Fruit fly (Drosophila melanogaster) whole organism, embryonic: ENCODE measurements around the gene Trf4.
A peak's percentile ranks its signal among the peaks of the same experiment; 100 is the strongest.

Experiments used
- CG10321 ChIP-seq: fragments of 200-800 bp; sonication (Bioruptor generic); IDR thresholded peaks from 2 replicates; pipeline ENCODE4 v1.3.6; 2022; ENCODE audit warnings: missing biosample characterization, missing genetic modification characterization
- CG10654 ChIP-seq: fragments of 200-800 bp; sonication (Bioruptor generic); optimal IDR thresholded peaks from 2 replicates; lab custom pipeline; 2016; ENCODE audit warnings: missing biosample characterization, missing genetic modification characterization
- CG11696 ChIP-seq: fragments of 200-800 bp; sonication (Bioruptor generic); IDR thresholded peaks from 2 replicates; pipeline ENCODE4 v1.3.6; 2022; ENCODE audit warnings: missing biosample characterization, missing genetic modification characterization
- CG1233 ChIP-seq: fragments of 200-800 bp; sonication (Bioruptor generic); optimal IDR thresholded peaks from 4 replicates; lab custom pipeline; 2018; ENCODE audit warnings: missing biosample characterization, mild to moderate bottlenecking, missing genetic modification characterization
- CG12942 ChIP-seq: fragments of 200-800 bp; sonication (Bioruptor generic); optimal IDR thresholded peaks from 3 replicates; lab custom pipeline; 2016; ENCODE audit warnings: missing biosample characterization, missing genetic modification characterization
- CG13296 ChIP-seq: fragments of 200-800 bp; sonication (Bioruptor generic); optimal IDR thresholded peaks from 3 replicates; lab custom pipeline; 2018; ENCODE audit warnings: missing biosample characterization, mild to moderate bottlenecking, missing genetic modification characterization
- CG14050 ChIP-seq: fragments of 200-800 bp; sonication (Bioruptor generic); IDR thresholded peaks from 3 replicates; pipeline ENCODE4 v1.3.6; 2022; ENCODE audit warnings: missing biosample characterization, missing genetic modification characterization
- CG14860 ChIP-seq: fragments of 200-800 bp; sonication (Bioruptor generic); IDR thresholded peaks from 3 replicates; pipeline ENCODE4 v1.3.6; 2022; ENCODE audit warnings: missing biosample characterization, missing genetic modification characterization; ENCODE audit not compliant: partially characterized antibody
- CG15479 ChIP-seq: fragments of 200-800 bp; sonication (Bioruptor generic); optimal IDR thresholded peaks from 3 replicates; lab custom pipeline; 2019; ENCODE audit warnings: missing biosample characterization, mild to moderate bottlenecking, missing genetic modification characterization, moderate library complexity
- CG17359 ChIP-seq: fragments of 200-800 bp; sonication (Bioruptor generic); optimal IDR thresholded peaks from 3 replicates; lab custom pipeline; 2018; ENCODE audit warnings: missing biosample characterization, mild to moderate bottlenecking, missing genetic modification characterization, moderate library complexity
- CG17385 ChIP-seq: fragments of 200-800 bp; sonication (Bioruptor generic); optimal IDR thresholded peaks from 3 replicates; lab custom pipeline; 2018; ENCODE audit warnings: missing biosample characterization, mild to moderate bottlenecking, missing genetic modification characterization
- CG17568 ChIP-seq: fragments of 200-800 bp; sonication (Bioruptor generic); optimal IDR thresholded peaks from 2 replicates; lab custom pipeline; 2018; ENCODE audit warnings: missing biosample characterization, mild to moderate bottlenecking, missing genetic modification characterization, moderate library complexity
- CG2199 ChIP-seq: fragments of 200-800 bp; sonication (Bioruptor generic); IDR thresholded peaks from 3 replicates; pipeline ENCODE4 v1.3.6; 2022; ENCODE audit warnings: missing biosample characterization, missing genetic modification characterization
- CG33557 ChIP-seq: fragments of 200-800 bp; sonication (Bioruptor generic); optimal IDR thresholded peaks from 2 replicates; lab custom pipeline; 2019; ENCODE audit warnings: missing biosample characterization, mild to moderate bottlenecking, missing genetic modification characterization, moderate library complexity
- CG5953 ChIP-seq: fragments of 200-800 bp; sonication (Bioruptor generic); IDR thresholded peaks from 2 replicates; pipeline ENCODE4 v1.3.6; 2022; ENCODE audit warnings: missing biosample characterization, missing genetic modification characterization
- CG6683 ChIP-seq: fragments of 200-800 bp; sonication (Bioruptor generic); optimal IDR thresholded peaks from 2 replicates; lab custom pipeline; 2017; ENCODE audit warnings: missing biosample characterization, mild to moderate bottlenecking, missing genetic modification characterization, missing genetic modification reagents
- CG7556 ChIP-seq: fragments of 200-800 bp; sonication (Bioruptor generic); optimal IDR thresholded peaks from 2 replicates; lab custom pipeline; 2017; ENCODE audit warnings: missing biosample characterization, mild to moderate bottlenecking, missing genetic modification characterization
- CG8359 ChIP-seq: fragments of 200-800 bp; sonication (Bioruptor generic); optimal IDR thresholded peaks from 2 replicates; lab custom pipeline; 2017; ENCODE audit warnings: missing biosample characterization, mild to moderate bottlenecking, missing genetic modification characterization, borderline replicate concordance
- CG9437 ChIP-seq: fragments of 200-800 bp; sonication (Bioruptor generic); optimal IDR thresholded peaks from 2 replicates; lab custom pipeline; 2018; ENCODE audit warnings: missing biosample characterization, mild to moderate bottlenecking, missing genetic modification characterization
- CG9876 ChIP-seq: fragments of 200-800 bp; sonication (Bioruptor generic); optimal IDR thresholded peaks from 2 replicates; lab custom pipeline; 2016; ENCODE audit warnings: missing biosample characterization, missing genetic modification characterization
- D19A ChIP-seq: fragments of 200-800 bp; optimal IDR thresholded peaks from 3 replicates; lab custom pipeline; 2019; ENCODE audit warnings: missing biosample characterization, mild to moderate bottlenecking, missing genetic modification characterization, moderate library complexity
- H2.0 ChIP-seq: fragments of 200-800 bp; sonication (Bioruptor generic); IDR thresholded peaks from 2 replicates; pipeline ENCODE4 v1.3.6; 2022; ENCODE audit warnings: missing biosample characterization, missing genetic modification characterization
- HmgZ ChIP-seq: fragments of 200-800 bp; sonication (Bioruptor generic); optimal IDR thresholded peaks from 2 replicates; lab custom pipeline; 2018; ENCODE audit warnings: missing biosample characterization, mild to moderate bottlenecking, missing genetic modification characterization
- Hmr ChIP-seq: fragments of 200-800 bp; sonication (Bioruptor generic); optimal IDR thresholded peaks from 3 replicates; lab custom pipeline; 2017; ENCODE audit warnings: mild to moderate bottlenecking, missing biosample characterization, missing genetic modification reagents, missing genetic modification characterization
- Hmx ChIP-seq: fragments of 200-800 bp; sonication (Bioruptor generic); optimal IDR thresholded peaks from 2 replicates; lab custom pipeline; 2016; ENCODE audit warnings: missing biosample characterization, missing genetic modification characterization
- Hr51 ChIP-seq, 2 experiments: fragments of 200-800 bp; sonication (Bioruptor generic); optimal IDR thresholded peaks; 2 replicates in 1 of 2; 3 replicates in 1 of 2; lab custom pipeline; 2016 to 2018; ENCODE audit warnings: missing biosample characterization in 2 of 2, missing genetic modification characterization in 2 of 2, mild to moderate bottlenecking in 1 of 2, moderate library complexity in 1 of 2
- NfI ChIP-seq: fragments of 200-800 bp; sonication (Bioruptor generic); optimal IDR thresholded peaks from 3 replicates; lab custom pipeline; 2018; ENCODE audit warnings: missing biosample characterization, mild to moderate bottlenecking, missing genetic modification characterization, moderate library complexity
- Optix ChIP-seq: fragments of 200-800 bp; sonication (Bioruptor generic); IDR thresholded peaks from 3 replicates; pipeline ENCODE4 v1.3.6; 2022; ENCODE audit warnings: missing biosample characterization, missing genetic modification characterization
- Poxn ChIP-seq: fragments of 200-800 bp; sonication (Bioruptor generic); IDR thresholded peaks from 2 replicates; pipeline ENCODE4 v1.3.6; 2022; ENCODE audit warnings: missing biosample characterization, missing genetic modification characterization
- Ptx1 ChIP-seq: fragments of 200-800 bp; sonication (Bioruptor generic); IDR thresholded peaks from 2 replicates; pipeline ENCODE4 v1.3.6; 2022; ENCODE audit warnings: missing biosample characterization, missing genetic modification characterization
- Sin3A ChIP-seq: fragments of >200 bp; optimal IDR thresholded peaks from 2 replicates; lab custom pipeline; 2018
- ac ChIP-seq: fragments of 200-800 bp; sonication (Bioruptor generic); optimal IDR thresholded peaks from 3 replicates; lab custom pipeline; 2017; ENCODE audit warnings: missing biosample characterization, mild to moderate bottlenecking, missing genetic modification characterization
- ap ChIP-seq: fragments of 200-800 bp; sonication (Bioruptor generic); IDR thresholded peaks from 2 replicates; pipeline ENCODE4 v1.3.6; 2022; ENCODE audit warnings: missing biosample characterization, missing genetic modification characterization
- cato ChIP-seq: fragments of 200-800 bp; sonication (Bioruptor generic); optimal IDR thresholded peaks from 2 replicates; lab custom pipeline; 2016; ENCODE audit warnings: missing biosample characterization, missing genetic modification characterization, borderline replicate concordance
- crc ChIP-seq: fragments of 200-800 bp; sonication (Bioruptor generic); optimal IDR thresholded peaks from 2 replicates; lab custom pipeline; 2016; ENCODE audit warnings: missing biosample characterization, missing genetic modification characterization
- eyg ChIP-seq: fragments of 200-800 bp; sonication (Bioruptor generic); optimal IDR thresholded peaks from 3 replicates; lab custom pipeline; 2016; ENCODE audit warnings: missing biosample characterization, missing genetic modification characterization
- ham ChIP-seq: fragments of 200-800 bp; sonication (Bioruptor generic); IDR thresholded peaks from 2 replicates; pipeline ENCODE4 v1.3.6; 2022; ENCODE audit warnings: missing biosample characterization, missing genetic modification characterization
- nerfin-1 ChIP-seq: fragments of 200-800 bp; sonication (Bioruptor generic); optimal IDR thresholded peaks from 3 replicates; lab custom pipeline; 2019; ENCODE audit warnings: missing biosample characterization, mild to moderate bottlenecking, missing genetic modification characterization, moderate library complexity
- nerfin-2 ChIP-seq: fragments of 200-800 bp; sonication (Bioruptor generic); IDR thresholded peaks from 2 replicates; pipeline ENCODE4 v1.3.6; 2022; ENCODE audit warnings: missing biosample characterization, missing genetic modification characterization; ENCODE audit not compliant: partially characterized antibody
- pfk ChIP-seq: fragments of 200-800 bp; sonication (Bioruptor generic); optimal IDR thresholded peaks from 2 replicates; lab custom pipeline; 2018; ENCODE audit warnings: missing biosample characterization, mild to moderate bottlenecking, missing genetic modification characterization, moderate library complexity
- pho ChIP-seq: fragments of 200-800 bp; sonication (Bioruptor generic); optimal IDR thresholded peaks from 2 replicates; lab custom pipeline; 2016; ENCODE audit warnings: missing biosample characterization, missing genetic modification characterization
- sd ChIP-seq: fragments of 200-800 bp; sonication (Bioruptor generic); optimal IDR thresholded peaks from 3 replicates; lab custom pipeline; 2018; ENCODE audit warnings: missing biosample characterization, mild to moderate bottlenecking, missing genetic modification characterization, moderate library complexity
- sens ChIP-seq: fragments of 200-800 bp; sonication (Bioruptor generic); peaks from one replicate; lab custom pipeline; 2016; ENCODE audit warnings: missing biosample characterization, missing genetic modification characterization
- sima ChIP-seq: fragments of 200-800 bp; sonication (Bioruptor generic); optimal IDR thresholded peaks from 2 replicates; lab custom pipeline; 2016; ENCODE audit warnings: missing biosample characterization, missing genetic modification characterization
- tio ChIP-seq: fragments of 200-800 bp; sonication (Bioruptor generic); optimal IDR thresholded peaks from 2 replicates; lab custom pipeline; 2017; ENCODE audit warnings: missing biosample characterization, missing genetic modification characterization, inconsistent platforms
- vnd ChIP-seq: fragments of 200-800 bp; sonication (Bioruptor generic); IDR thresholded peaks from 3 replicates; pipeline ENCODE4 v1.3.6; 2022; ENCODE audit warnings: missing biosample characterization, missing genetic modification characterization; ENCODE audit not compliant: partially characterized antibody

The Trf4 gene

DNA sequence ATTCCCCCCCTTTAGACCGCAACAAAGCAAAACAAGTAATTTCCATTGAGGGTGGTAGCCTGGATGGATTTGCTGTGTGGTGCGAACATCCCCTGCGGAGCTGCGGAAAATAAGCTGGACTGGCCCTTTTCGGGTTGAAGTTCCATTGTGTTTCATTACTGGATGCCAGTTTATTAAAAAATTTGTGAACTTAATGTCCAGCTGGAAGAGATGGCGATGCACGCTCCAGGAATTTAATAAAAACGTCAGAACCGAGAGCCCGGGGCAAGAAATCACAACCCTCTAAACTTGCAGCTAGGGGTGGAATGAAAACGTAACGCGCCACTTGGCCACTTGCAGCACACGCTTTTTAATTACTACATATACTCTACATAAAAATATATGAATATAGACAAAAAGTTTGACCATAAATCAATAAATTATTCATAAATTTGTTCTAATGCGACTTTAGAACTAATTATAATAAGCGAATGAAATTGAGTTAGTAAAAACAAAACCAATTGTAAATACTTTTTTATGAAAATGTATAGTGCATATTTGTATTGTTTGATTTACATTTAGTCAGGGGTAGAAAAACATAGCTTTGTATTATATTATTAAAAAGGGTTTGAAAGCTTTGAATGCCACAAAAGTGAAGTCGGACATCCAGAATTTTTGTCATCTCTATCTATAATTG, 28.4 kb upstream of the Trf4 start (continued):
- TF ChIP-seq pho (GFP tag; lab: Kevin White, UChicago) (no peak), ac (GFP tag; lab: Kevin White, UChicago) (no peak), vnd (GFP tag; lab: Robert Waterston, UW) (no peak), CG12942 (GFP tag; lab: Kevin White, UChicago) (no peak), ap (no peak), CG6683 (GFP tag; lab: Kevin White, UChicago) (no peak), crc (GFP tag; lab: Kevin White, UChicago) (no peak), NfI (GFP tag; lab: Kevin White, UChicago) (no peak), cato (GFP tag; lab: Kevin White, UChicago) (no peak), HmgZ (no peak), CG14050 (GFP tag; lab: Robert Waterston, UW) (no peak), CG7556 (GFP tag; lab: Kevin White, UChicago) (peak; percentile 42), pfk (no peak), CG15479 (GFP tag; lab: Kevin White, UChicago) (no peak), nerfin-2 (no peak), CG9437 (GFP tag; lab: Kevin White, UChicago) (no peak), ham (GFP tag; lab: Robert Waterston, UW) (no peak), CG13296 (GFP tag; lab: Kevin White, UChicago) (no peak), CG17568 (GFP tag; lab: Kevin White, UChicago) (no peak), Hmx (GFP tag; lab: Kevin White, UChicago) (no peak), nerfin-1 (peak; percentile 60), H2.0 (GFP tag; lab: Robert Waterston, UW) (no peak), Ptx1 (no peak), CG8359 (GFP tag; lab: Kevin White, UChicago) (no peak), Hmr (GFP tag; lab: Kevin White, UChicago) (no peak), CG5953 (no peak), CG14860 (GFP tag; lab: Robert Waterston, UW) (no peak), CG10654 (GFP tag; lab: Kevin White, UChicago) (no peak), CG33557 (no peak), D19A (tag; lab: Kevin White, UChicago) (peak; percentile 89), CG1233 (GFP tag; lab: Kevin White, UChicago) (no peak), CG2199 (no peak), CG17359 (tag; lab: Kevin White, UChicago) (no peak), Optix (no peak), sens (peak; percentile 31), CG9876 (GFP tag; lab: Kevin White, UChicago) (no peak), eyg (GFP tag; lab: Kevin White, UChicago) (no peak), tio (GFP tag; lab: Kevin White, UChicago) (no peak), CG10321 (GFP tag; lab: Robert Waterston, UW) (no peak), Sin3A (lab: Kevin White, UChicago) (no peak), sima (GFP tag; lab: Kevin White, UChicago) (no peak), CG17385 (GFP tag; lab: Kevin White, UChicago) (peak; percentile 12), CG11696 (GFP tag; lab: Robert Waterston, UW) (no peak), Hr51 (GFP tag; optimal IDR thresholded peaks at IDR 0.05; lab: Kevin White, UChicago) (peak in 1 of 2 experiments; percentile 29), sd (peak; percentile 68), Poxn (no peak)
